Fruit fly (Drosophila melanogaster): Measurements from ENCODE around the gene CG17841.

CG17841 gene

dm6 chrX:10362557-10363366 lies 5.1 kb upstream of the CG17841 start:
- TF ChIP-seq noc (tag; optimal IDR thresholded peaks at IDR 0.05): peak; percentile 55

dm6 chrX:10364556-10365227 lies 3.2 kb upstream of the CG17841 start:
- no peak for TF ChIP-seq noc (tag; optimal IDR thresholded peaks at IDR 0.05)

dm6 chrX:10365748-10366415 lies 2.0 kb upstream of the CG17841 start:
- peak; percentile 46 for TF ChIP-seq noc (tag; optimal IDR thresholded peaks at IDR 0.05)

- no peak for TF ChIP-seq noc (tag; optimal IDR thresholded peaks at IDR 0.05)
Measured at dm6 chrX:10367372-10367771, 480 bp upstream of the CG17841 start, which contains the start of gene CG32679. CG32679 (minus strand) TSS chrX:10367472.

dm6 chrX:10369315-10369714 lies 1.5 kb downstream of the CG17841 start:
- TF ChIP-seq noc (tag; optimal IDR thresholded peaks at IDR 0.05): no peak

dm6 chrX:10369763-10370162 lies 1.9 kb downstream of the CG17841 start:
- no peak for TF ChIP-seq noc (tag; optimal IDR thresholded peaks at IDR 0.05)

- peak; percentile 25 for TF ChIP-seq noc (tag; optimal IDR thresholded peaks at IDR 0.05)
Measured at dm6 chrX:10370201-10371038, 2.6 kb downstream of the CG17841 start.

- no peak for TF ChIP-seq noc (tag; optimal IDR thresholded peaks at IDR 0.05)
Measured at dm6 chrX:10375216-10375615, 7.4 kb downstream of the CG17841 start, which contains the start of the genes CG32686 and CG2898. CG32686 (minus strand) TSS chrX:10375316. CG2898 (plus strand) TSS chrX:10375374.

- TF ChIP-seq noc (tag; optimal IDR thresholded peaks at IDR 0.05): no peak
Measured at dm6 chrX:10381252-10381651, 13.4 kb downstream of the CG17841 start, which contains the start of gene CG32681. CG32681 (minus strand) TSS chrX:10381352.

- no peak for TF ChIP-seq noc (tag; optimal IDR thresholded peaks at IDR 0.05)
Measured at dm6 chrX:10384947-10385346, 17.1 kb downstream of the CG17841 start.

dm6 chrX:10385757-10386156 lies 17.9 kb downstream of the CG17841 start, which contains the start of the genes Psf3 and flw:
Psf3 (minus strand) TSS chrX:10385861.
flw (plus strand) TSS chrX:10385960.
- TF ChIP-seq noc (tag; optimal IDR thresholded peaks at IDR 0.05): no peak

- TF ChIP-seq noc (tag; optimal IDR thresholded peaks at IDR 0.05): no peak
Measured at dm6 chrX:10386183-10386582, 18.3 kb downstream of the CG17841 start.

- TF ChIP-seq noc (tag; optimal IDR thresholded peaks at IDR 0.05): peak; percentile 17
Measured at dm6 chrX:10386810-10387340, 19.0 kb downstream of the CG17841 start.

dm6 chrX:10387672-10388071 lies 19.8 kb downstream of the CG17841 start:
- TF ChIP-seq noc (tag; optimal IDR thresholded peaks at IDR 0.05): peak; percentile 44

- no peak for TF ChIP-seq noc (tag; optimal IDR thresholded peaks at IDR 0.05)
Measured at dm6 chrX:10396832-10397231, 29.0 kb downstream of the CG17841 start.
